Worm (Caenorhabditis elegans): ENCODE measurements around the gene alg-3.

DNA sequence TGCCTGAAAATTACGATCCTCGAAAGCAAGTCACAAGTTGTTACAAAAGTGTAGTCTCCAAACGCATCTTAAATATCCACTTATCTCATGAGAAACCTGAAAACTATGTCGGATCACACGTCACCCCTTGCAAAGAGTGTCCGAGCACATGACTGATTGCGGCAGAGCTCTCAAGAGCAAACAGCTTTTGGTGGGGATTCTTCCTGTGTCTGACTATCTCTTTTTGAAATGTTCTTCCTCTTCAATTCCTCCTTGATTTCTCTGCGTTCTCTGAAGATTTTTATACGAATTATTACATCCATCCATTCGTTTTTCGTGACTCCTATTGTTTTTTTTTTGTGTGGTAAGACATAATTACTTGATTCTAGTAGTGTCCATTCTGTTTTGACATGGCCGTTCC lies 44.8 kb downstream of the alg-3 start, which contains the start of gene T12A7.6:
- TF ChIP-seq hnd-1 (tag; optimal IDR thresholded peaks at IDR 0.05) (no peak), ama-1 (optimal IDR thresholded peaks at IDR 0.05) (no peak), hmg-4 (GFP tag; optimal IDR thresholded peaks at IDR 0.05) (no peak), aly-1 (tag; optimal IDR thresholded peaks at IDR 0.05) (no peak), scrt-1 (GFP tag; IDR thresholded peaks at IDR 0.05) (no peak), tbx-11 (GFP tag; IDR thresholded peaks at IDR 0.05) (no peak)
